Fruit fly (Drosophila melanogaster) whole organism, embryonic: ENCODE results near the gene Sytbeta.

Experiments
- B-H2 ChIP-seq: fragments of 200-800 bp; sonication (Bioruptor generic); optimal IDR thresholded peaks from 2 replicates; lab custom pipeline; 2018; ENCODE audit warnings: missing biosample characterization, mild to moderate bottlenecking, missing genetic modification characterization
- Blimp-1 ChIP-seq: fragments of 200-800 bp; sonication (Bioruptor generic); optimal IDR thresholded peaks from 3 replicates; lab custom pipeline; 2018; ENCODE audit warnings: missing biosample characterization, missing genetic modification characterization, mild to moderate bottlenecking, moderate library complexity, missing genetic modification reagents
- Bteb2 ChIP-seq: fragments of 200-800 bp; sonication (Bioruptor generic); optimal IDR thresholded peaks from 2 replicates; lab custom pipeline; 2016; ENCODE audit warnings: missing biosample characterization, missing genetic modification characterization
- CG10209 ChIP-seq: fragments of 200-800 bp; sonication (Bioruptor generic); optimal IDR thresholded peaks from 3 replicates; lab custom pipeline; 2017; ENCODE audit warnings: missing biosample characterization, mild to moderate bottlenecking, missing genetic modification characterization, missing genetic modification reagents
- CG1024 ChIP-seq: fragments of 200-800 bp; sonication (Bioruptor generic); IDR thresholded peaks from 2 replicates; pipeline ENCODE4 v1.3.6; 2022; ENCODE audit warnings: missing biosample characterization, missing genetic modification characterization
- CG10321 ChIP-seq: fragments of 200-800 bp; sonication (Bioruptor generic); IDR thresholded peaks from 2 replicates; pipeline ENCODE4 v1.3.6; 2022; ENCODE audit warnings: missing biosample characterization, missing genetic modification characterization
- CG11093 ChIP-seq: fragments of 200-800 bp; sonication (Bioruptor generic); IDR thresholded peaks from 3 replicates; pipeline ENCODE4 v1.3.6; 2022; ENCODE audit warnings: missing biosample characterization, missing genetic modification characterization
- CG11247 ChIP-seq: fragments of 200-800 bp; sonication (Bioruptor generic); IDR thresholded peaks from 2 replicates; pipeline ENCODE4 v1.3.6; 2022; ENCODE audit warnings: missing biosample characterization, missing genetic modification characterization
- CG11723 ChIP-seq: fragments of 200-800 bp; sonication (Bioruptor generic); optimal IDR thresholded peaks from 2 replicates; lab custom pipeline; 2017; ENCODE audit warnings: missing biosample characterization, mild to moderate bottlenecking, missing genetic modification characterization
- CG12942 ChIP-seq: fragments of 200-800 bp; sonication (Bioruptor generic); optimal IDR thresholded peaks from 3 replicates; lab custom pipeline; 2016; ENCODE audit warnings: missing biosample characterization, missing genetic modification characterization
- CG13296 ChIP-seq: fragments of 200-800 bp; sonication (Bioruptor generic); optimal IDR thresholded peaks from 3 replicates; lab custom pipeline; 2018; ENCODE audit warnings: missing biosample characterization, mild to moderate bottlenecking, missing genetic modification characterization
- CG14965 ChIP-seq: fragments of 200-800 bp; sonication (Bioruptor generic); optimal IDR thresholded peaks from 2 replicates; lab custom pipeline; 2016; ENCODE audit warnings: missing biosample characterization, missing genetic modification characterization, borderline replicate concordance
- CG17912 ChIP-seq: fragments of 200-800 bp; sonication (Bioruptor generic); optimal IDR thresholded peaks from 2 replicates; lab custom pipeline; 2018; ENCODE audit warnings: missing biosample characterization, mild to moderate bottlenecking, missing genetic modification characterization
- CG18619 ChIP-seq: fragments of 200-800 bp; sonication (Bioruptor generic); optimal IDR thresholded peaks from 3 replicates; lab custom pipeline; 2017; ENCODE audit warnings: missing biosample characterization, mild to moderate bottlenecking, missing genetic modification characterization
- CG2199 ChIP-seq: fragments of 200-800 bp; sonication (Bioruptor generic); IDR thresholded peaks from 3 replicates; pipeline ENCODE4 v1.3.6; 2022; ENCODE audit warnings: missing biosample characterization, missing genetic modification characterization
- CG31365 ChIP-seq: fragments of 200-800 bp; sonication (Bioruptor generic); optimal IDR thresholded peaks from 2 replicates; lab custom pipeline; 2018; ENCODE audit warnings: missing biosample characterization, mild to moderate bottlenecking, missing genetic modification characterization
- CG3281 ChIP-seq: fragments of 200-800 bp; sonication (Bioruptor generic); optimal IDR thresholded peaks from 3 replicates; lab custom pipeline; 2017; ENCODE audit warnings: missing biosample characterization, mild to moderate bottlenecking, missing genetic modification characterization
- CG4282 ChIP-seq: fragments of 200-800 bp; sonication (Bioruptor generic); optimal IDR thresholded peaks from 2 replicates; lab custom pipeline; 2016; ENCODE audit warnings: missing biosample characterization, missing genetic modification characterization
- CG4820 ChIP-seq: fragments of 200-800 bp; sonication (Bioruptor generic); optimal IDR thresholded peaks from 3 replicates; lab custom pipeline; 2016; ENCODE audit warnings: missing biosample characterization, missing genetic modification characterization
- CG6175 ChIP-seq: fragments of 200-800 bp; sonication (Bioruptor generic); IDR thresholded peaks from 3 replicates; pipeline ENCODE4 v1.3.6; 2022; ENCODE audit warnings: missing biosample characterization, missing genetic modification characterization
- CG6689 ChIP-seq: fragments of 200-800 bp; sonication (Bioruptor generic); IDR thresholded peaks from 2 replicates; pipeline ENCODE4 v1.3.6; 2022; ENCODE audit warnings: missing biosample characterization, missing genetic modification characterization
- CG7928 ChIP-seq: fragments of 200-800 bp; sonication (Bioruptor generic); optimal IDR thresholded peaks from 2 replicates; lab custom pipeline; 2017; ENCODE audit warnings: missing biosample characterization, mild to moderate bottlenecking, missing genetic modification characterization
- CG7987 ChIP-seq: fragments of 200-800 bp; sonication (Bioruptor generic); optimal IDR thresholded peaks from 2 replicates; lab custom pipeline; 2018; ENCODE audit warnings: missing biosample characterization, mild to moderate bottlenecking, missing genetic modification characterization, moderate library complexity
- CG8089 ChIP-seq: fragments of 200-800 bp; sonication (Bioruptor generic); optimal IDR thresholded peaks from 3 replicates; lab custom pipeline; 2016; ENCODE audit warnings: missing biosample characterization, missing genetic modification characterization
- CG9797 ChIP-seq: fragments of 200-800 bp; sonication (Bioruptor generic); optimal IDR thresholded peaks from 3 replicates; lab custom pipeline; 2018; ENCODE audit warnings: missing biosample characterization, mild to moderate bottlenecking, missing genetic modification characterization
- CTCF ChIP-seq: fragments of 200-800 bp; sonication (Bioruptor generic); optimal IDR thresholded peaks from 2 replicates; lab custom pipeline; 2017; ENCODE audit warnings: missing biosample characterization, mild to moderate bottlenecking, missing genetic modification characterization, moderate library complexity
- D ChIP-seq, 2 experiments: fragments of 200-800 bp in 1 of 2; fragments of >200 bp in 1 of 2; sonication (Bioruptor generic) in 1 of 2; optimal IDR thresholded peaks; 2 replicates in 1 of 2; 3 replicates in 1 of 2; lab custom pipeline; 2017; ENCODE audit warnings: mild to moderate bottlenecking in 1 of 2, missing biosample characterization in 1 of 2, missing genetic modification characterization in 1 of 2, missing genetic modification reagents in 1 of 2
- Eip74EF ChIP-seq, 2 experiments: fragments of 200-800 bp in 1 of 2; fragments of >200 bp in 1 of 2; sonication (Bioruptor generic) in 1 of 2; optimal IDR thresholded peaks; 2 replicates each; lab custom pipeline; 2017 to 2019; ENCODE audit warnings: missing biosample characterization in 2 of 2, missing genetic modification characterization in 2 of 2, mild to moderate bottlenecking in 1 of 2, moderate library complexity in 1 of 2
- Fer1 ChIP-seq: fragments of 200-800 bp; sonication (Bioruptor generic); optimal IDR thresholded peaks from 2 replicates; lab custom pipeline; 2017; ENCODE audit warnings: missing biosample characterization, mild to moderate bottlenecking, missing genetic modification characterization
- Fer3 ChIP-seq: fragments of 200-800 bp; sonication (Bioruptor generic); optimal IDR thresholded peaks from 2 replicates; lab custom pipeline; 2018; ENCODE audit warnings: missing biosample characterization, mild to moderate bottlenecking, missing genetic modification characterization, moderate library complexity
- HLH4C ChIP-seq: fragments of 200-800 bp; sonication (Bioruptor generic); IDR thresholded peaks from 3 replicates; pipeline ENCODE4 v1.3.6; 2022; ENCODE audit warnings: missing biosample characterization, missing genetic modification characterization; ENCODE audit not compliant: partially characterized antibody
- Poxn ChIP-seq: fragments of 200-800 bp; sonication (Bioruptor generic); IDR thresholded peaks from 2 replicates; pipeline ENCODE4 v1.3.6; 2022; ENCODE audit warnings: missing biosample characterization, missing genetic modification characterization
- Rfx ChIP-seq: fragments of 200-800 bp; sonication (Bioruptor generic); IDR thresholded peaks from 2 replicates; pipeline ENCODE4 v1.3.6; 2022; ENCODE audit warnings: missing biosample characterization, missing genetic modification characterization
- Sox100B ChIP-seq: fragments of 200-800 bp; sonication (Bioruptor generic); optimal IDR thresholded peaks from 3 replicates; lab custom pipeline; 2018; ENCODE audit warnings: missing biosample characterization, mild to moderate bottlenecking, missing genetic modification characterization
- Taf1 ChIP-seq: fragments of 200-800 bp; sonication (Bioruptor generic); IDR thresholded peaks from 2 replicates; pipeline ENCODE4 v1.3.6; 2022; ENCODE audit warnings: missing biosample characterization, missing genetic modification characterization
- bowl ChIP-seq: fragments of 200-800 bp; sonication (Bioruptor generic); IDR thresholded peaks from 2 replicates; pipeline ENCODE4 v1.3.6; 2022; ENCODE audit warnings: missing biosample characterization, missing genetic modification characterization
- cg ChIP-seq: fragments of 200-800 bp; sonication (Bioruptor generic); optimal IDR thresholded peaks from 3 replicates; lab custom pipeline; 2019; ENCODE audit warnings: missing biosample characterization, mild to moderate bottlenecking, missing genetic modification characterization, moderate library complexity
- chn ChIP-seq: fragments of 200-800 bp; sonication (Bioruptor generic); optimal IDR thresholded peaks from 2 replicates; lab custom pipeline; 2016; ENCODE audit warnings: missing biosample characterization, missing genetic modification characterization
- crc ChIP-seq: fragments of 200-800 bp; sonication (Bioruptor generic); optimal IDR thresholded peaks from 2 replicates; lab custom pipeline; 2016; ENCODE audit warnings: missing biosample characterization, missing genetic modification characterization
- crol ChIP-seq: fragments of 200-800 bp; sonication (Bioruptor generic); IDR thresholded peaks from 2 replicates; pipeline ENCODE4 v1.3.6; 2022; ENCODE audit warnings: missing biosample characterization, missing genetic modification characterization
- dpn ChIP-seq, 2 experiments: fragments of 200-800 bp; sonication (Bioruptor generic); optimal IDR thresholded peaks; 3 replicates each; lab custom pipeline; 2016; ENCODE audit warnings: missing biosample characterization in 2 of 2, missing genetic modification characterization in 2 of 2
- hth ChIP-seq: fragments of >200 bp; optimal IDR thresholded peaks from 2 replicates; lab custom pipeline; 2017; ENCODE audit warnings: inconsistent platforms
- lmd ChIP-seq: fragments of 200-800 bp; sonication (Bioruptor generic); IDR thresholded peaks from 2 replicates; pipeline ENCODE4 v1.3.6; 2022; ENCODE audit warnings: missing biosample characterization, missing genetic modification characterization
- maf-S ChIP-seq: fragments of 200-800 bp; sonication (Bioruptor generic); optimal IDR thresholded peaks from 2 replicates; lab custom pipeline; 2016; ENCODE audit warnings: missing biosample characterization, missing genetic modification characterization
- onecut ChIP-seq: fragments of 200-800 bp; sonication (Bioruptor generic); IDR thresholded peaks from 2 replicates; pipeline ENCODE4 v1.3.6; 2022; ENCODE audit warnings: missing biosample characterization, missing genetic modification characterization
- org-1 ChIP-seq: fragments of 200-800 bp; sonication (Bioruptor generic); optimal IDR thresholded peaks from 2 replicates; lab custom pipeline; 2017; ENCODE audit warnings: missing biosample characterization, missing genetic modification characterization
- slbo ChIP-seq: fragments of 200-800 bp; sonication (Bioruptor generic); IDR thresholded peaks from 2 replicates; pipeline ENCODE4 v1.3.6; 2022; ENCODE audit warnings: missing biosample characterization, missing genetic modification characterization
- tx ChIP-seq: fragments of 200-800 bp; sonication (Bioruptor generic); optimal IDR thresholded peaks from 2 replicates; lab custom pipeline; 2016; ENCODE audit warnings: missing biosample characterization, missing genetic modification characterization
- unc-4 ChIP-seq: fragments of 200-800 bp; sonication (Bioruptor generic); IDR thresholded peaks from 2 replicates; pipeline ENCODE4 v1.3.6; 2022; ENCODE audit warnings: missing biosample characterization, missing genetic modification characterization; ENCODE audit not compliant: partially characterized antibody
- unpg ChIP-seq: fragments of 200-800 bp; sonication (Bioruptor generic); optimal IDR thresholded peaks from 3 replicates; lab custom pipeline; 2018; ENCODE audit warnings: missing biosample characterization, mild to moderate bottlenecking, missing genetic modification characterization, moderate library complexity
- vvl ChIP-seq: fragments of 200-800 bp; sonication (Bioruptor generic); IDR thresholded peaks from 2 replicates; pipeline ENCODE4 v1.3.6; 2022; ENCODE audit warnings: missing biosample characterization, missing genetic modification characterization
- z ChIP-seq: fragments of 200-800 bp; sonication (Bioruptor generic); IDR thresholded peaks from 3 replicates; pipeline ENCODE4 v1.3.6; 2022; ENCODE audit warnings: missing biosample characterization, missing genetic modification characterization

The Sytbeta gene

DNA sequence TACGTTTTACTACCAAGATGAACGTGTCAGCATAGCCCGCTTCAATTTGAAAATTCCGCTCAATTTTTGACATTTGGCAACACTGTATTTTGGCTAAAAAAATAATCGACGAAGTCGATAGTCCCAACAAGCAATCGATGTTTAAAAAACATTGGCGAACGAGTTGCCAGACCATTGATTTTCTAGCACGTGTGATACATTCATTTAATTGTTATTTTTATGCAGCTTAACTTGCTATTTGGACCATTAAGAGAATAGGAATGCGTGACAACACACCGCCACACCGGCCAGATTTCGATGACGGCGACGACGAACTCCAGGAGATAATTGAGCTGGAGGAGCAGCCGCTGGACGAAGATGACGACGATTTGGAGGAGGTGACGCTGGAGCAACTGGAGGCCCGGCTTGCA, 82.1 kb downstream of the Sytbeta start, which contains the start of gene CG5114 (continued):
- TF ChIP-seq dpn (GFP tag; optimal IDR thresholded peaks at IDR 0.05; lab: Kevin White, UChicago) (peak; percentile 40), CG6175 (no peak), Eip74EF (GFP tag; optimal IDR thresholded peaks at IDR 0.05; lab: Kevin White, UChicago) (no peak), D (optimal IDR thresholded peaks at IDR 0.05; lab: Kevin White, UChicago) (peak; percentile 78), D (GFP tag; optimal IDR thresholded peaks at IDR 0.05; lab: Kevin White, UChicago) (no peak), CG3281 (GFP tag; lab: Kevin White, UChicago) (peak; percentile 36), lmd (GFP tag; lab: Robert Waterston, UW) (peak; percentile 22; the same call in 1 of the 2 replicates), Poxn (GFP tag; lab: Robert Waterston, UW) (no peak), CG10209 (GFP tag; lab: Kevin White, UChicago) (no peak), CG11723 (GFP tag; lab: Kevin White, UChicago) (no peak), Fer1 (GFP tag; lab: Kevin White, UChicago) (peak; percentile 62), bowl (GFP tag; lab: Robert Waterston, UW) (no peak), crc (GFP tag; lab: Kevin White, UChicago) (no peak), Taf1 (GFP tag; lab: Robert Waterston, UW) (no peak), B-H2 (GFP tag; lab: Kevin White, UChicago) (peak; percentile 84), cg (GFP tag; lab: Kevin White, UChicago) (no peak), chn (GFP tag; lab: Kevin White, UChicago) (no peak), CG4820 (peak; percentile 29), hth (lab: Kevin White, UChicago) (no peak), CG4282 (GFP tag; lab: Kevin White, UChicago) (no peak), Sox100B (GFP tag; lab: Kevin White, UChicago) (no peak), vvl (GFP tag; lab: Robert Waterston, UW) (peak; percentile 64), Rfx (GFP tag; lab: Robert Waterston, UW) (peak; percentile 78), z (GFP tag; lab: Robert Waterston, UW) (no peak), CG18619 (GFP tag; lab: Kevin White, UChicago) (no peak), CG14965 (GFP tag; lab: Kevin White, UChicago) (no peak), unpg (GFP tag; lab: Kevin White, UChicago) (peak; percentile 31), slbo (GFP tag; lab: Robert Waterston, UW) (peak; percentile 50; the same call in 1 of the 2 replicates), tx (GFP tag; lab: Kevin White, UChicago) (peak; percentile 43), CG7987 (GFP tag; lab: Kevin White, UChicago) (peak; percentile 69), CG1024 (GFP tag; lab: Robert Waterston, UW) (no peak), CG11093 (GFP tag; lab: Robert Waterston, UW) (no peak), CG6689 (GFP tag; lab: Robert Waterston, UW) (no peak), CG7928 (GFP tag; lab: Kevin White, UChicago) (no peak), CG12942 (GFP tag; lab: Kevin White, UChicago) (no peak), CG2199 (GFP tag; lab: Robert Waterston, UW) (0 out of 3 replicates have a peak, but pooled peaks have one; percentile 15), CG13296 (GFP tag; lab: Kevin White, UChicago) (peak; percentile 32), Fer3 (tag; lab: Kevin White, UChicago) (peak; percentile 42), Bteb2 (peak; percentile 49), CG9797 (GFP tag; lab: Kevin White, UChicago) (peak; percentile 56), Blimp-1 (no peak), org-1 (GFP tag; lab: Kevin White, UChicago) (no peak), crol (no peak), CG8089 (GFP tag; lab: Kevin White, UChicago) (no peak), CTCF (GFP tag; lab: Kevin White, UChicago) (peak; percentile 44), CG11247 (GFP tag; lab: Robert Waterston, UW) (peak; percentile 42), HLH4C (peak; percentile 77; the same call in 2 of the 3 replicates), onecut (GFP tag; lab: Robert Waterston, UW) (peak; percentile 33), unc-4 (peak; percentile 90), CG17912 (peak; percentile 48), CG31365 (no peak), maf-S (GFP tag; lab: Kevin White, UChicago) (peak; percentile 25), CG10321 (GFP tag; lab: Robert Waterston, UW) (no peak)
